Fruit fly (Drosophila melanogaster) S2 (cell line): ENCODE data around the gene soti.

Experiments
- CG8478 ChIP-seq: fragments of >200 bp; optimal IDR thresholded peaks from 2 replicates; lab custom pipeline; 2018
- CTCF ChIP-seq, 2 experiments: fragments of >200 bp; optimal IDR thresholded peaks; 2 replicates each; lab custom pipeline; 2018

soti gene

DNA sequence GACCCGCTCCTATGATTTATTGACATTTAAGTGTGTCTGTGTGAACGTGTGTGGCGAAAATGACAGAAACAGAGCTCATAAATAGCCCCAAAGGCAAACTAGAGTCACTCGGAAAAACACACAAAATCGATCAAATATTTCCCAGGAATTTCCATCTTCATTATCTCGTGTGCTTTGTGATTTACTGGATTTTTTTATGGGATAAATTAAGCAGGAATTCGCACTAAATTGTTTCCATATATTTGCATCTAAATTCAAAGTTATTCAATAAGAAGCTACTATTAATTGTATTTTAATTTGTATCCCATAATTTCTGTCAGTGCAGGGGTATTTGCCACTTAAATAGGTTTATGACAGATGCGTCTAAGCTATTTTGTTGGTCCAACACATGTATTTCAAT is 48.8 kb downstream of the soti start:
- TF ChIP-seq CTCF (optimal IDR thresholded peaks at IDR 0.05; lab: Kevin White, UChicago) (no peak), CG8478 (lab: Kevin White, UChicago) (no peak)

DNA sequence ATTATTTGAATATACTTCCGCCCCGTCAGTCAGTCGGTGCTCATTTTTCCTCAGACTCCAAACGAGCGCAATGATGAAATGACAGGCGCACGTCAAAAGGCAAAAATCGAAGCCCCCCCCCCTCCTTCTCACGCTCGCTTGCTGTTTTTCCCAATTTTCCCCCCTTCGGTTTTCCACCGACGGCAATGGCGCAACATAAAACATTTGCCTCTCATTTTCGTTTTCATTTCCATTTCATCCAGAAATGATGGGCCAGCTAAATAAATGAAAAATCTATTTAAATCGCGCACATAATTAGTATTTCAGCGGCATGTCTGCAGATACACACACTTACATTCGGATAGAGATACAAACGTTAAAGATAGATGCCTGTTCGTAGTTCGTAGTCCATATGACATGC is 50.0 kb downstream of the soti start:
- no peak for TF ChIP-seq CG8478 (lab: Kevin White, UChicago)
- no peak for TF ChIP-seq CTCF (optimal IDR thresholded peaks at IDR 0.05; lab: Kevin White, UChicago)
